Fruit fly (Drosophila melanogaster): ENCODE data around the gene CG7133.

DNA sequence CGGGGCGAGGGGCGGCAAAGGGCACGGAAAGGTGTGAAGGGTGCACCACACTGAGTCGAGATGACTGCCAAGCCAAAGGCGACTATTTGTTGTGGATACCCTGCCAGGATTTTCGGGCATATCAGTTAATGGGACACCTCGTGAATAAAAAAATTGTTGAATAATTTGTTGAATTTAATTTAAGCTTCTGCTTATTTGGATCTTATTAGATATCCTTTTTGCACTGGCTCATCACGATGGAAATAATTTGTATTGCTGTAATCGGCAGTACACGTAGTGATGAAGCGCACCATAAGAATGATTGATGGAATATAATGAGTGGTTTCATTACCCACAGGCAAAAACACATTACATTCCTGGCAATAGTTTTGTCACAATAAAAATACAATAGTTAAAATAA is 35.6 kb upstream of the CG7133 start:
- TF ChIP-seq CG16779 (tag; optimal IDR thresholded peaks at IDR 0.05), result no peak
- TF ChIP-seq CG1621 (tag; optimal IDR thresholded peaks at IDR 0.05), result no peak
- no peak for TF ChIP-seq Ets96B (tag; optimal IDR thresholded peaks at IDR 0.05)
- TF ChIP-seq Blimp-1 (GFP tag; optimal IDR thresholded peaks at IDR 0.05), result no peak
